Fruit fly (Drosophila melanogaster) S2 (cell line): ENCODE measurements around the gene CG43965.
A peak's percentile ranks its signal among the peaks of the same experiment; 100 is the strongest.

Source experiments
- CG8478 ChIP-seq: fragments of >200 bp; optimal IDR thresholded peaks from 2 replicates; lab custom pipeline; 2018
- CTCF ChIP-seq, 2 experiments: fragments of >200 bp; optimal IDR thresholded peaks; 2 replicates each; lab custom pipeline; 2018

Gene CG43965

DNA sequence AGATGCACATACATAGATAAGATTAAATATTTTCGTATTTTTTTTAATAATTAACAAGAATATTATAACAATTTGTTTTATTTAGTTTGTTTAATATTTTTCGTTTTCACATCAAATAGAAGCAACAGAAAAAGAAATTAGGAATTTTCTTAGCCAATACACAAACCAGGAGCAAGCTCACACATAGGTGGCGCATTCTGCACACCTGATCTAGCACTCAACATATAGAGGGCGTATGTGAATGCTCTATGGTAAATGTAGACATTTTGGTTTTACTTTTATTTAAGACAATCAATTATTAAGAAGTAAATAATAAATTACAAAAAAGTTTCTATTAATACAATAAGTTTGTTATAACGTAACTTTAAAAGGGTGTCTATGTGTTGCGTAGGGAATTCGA, 23.3 kb upstream of the CG43965 start:
- peak; percentile 85 to 98 for TF ChIP-seq CTCF (optimal IDR thresholded peaks at IDR 0.05; lab: Kevin White, UChicago)
- no peak for TF ChIP-seq CG8478 (lab: Kevin White, UChicago)

DNA sequence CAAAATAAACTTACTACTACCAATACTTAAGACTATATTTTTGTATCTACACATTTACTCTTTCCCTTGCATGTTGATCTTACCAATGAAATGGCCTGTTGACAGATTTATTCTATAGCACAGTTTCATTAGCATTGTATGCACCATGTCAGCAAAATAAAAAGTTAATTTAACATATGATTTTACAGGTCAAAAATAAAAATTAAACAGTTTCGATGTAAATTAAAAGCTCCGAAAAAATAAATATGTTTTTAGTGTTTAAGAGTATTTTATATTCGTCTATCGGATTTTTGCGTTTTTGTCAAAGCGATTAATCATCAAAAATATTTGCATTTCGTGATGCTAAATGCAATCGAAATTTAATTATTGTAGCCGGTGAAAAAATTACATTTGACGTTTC, 22.7 kb upstream of the CG43965 start:
- TF ChIP-seq CTCF (optimal IDR thresholded peaks at IDR 0.05; lab: Kevin White, UChicago), result no peak
- no peak for TF ChIP-seq CG8478 (lab: Kevin White, UChicago)

DNA sequence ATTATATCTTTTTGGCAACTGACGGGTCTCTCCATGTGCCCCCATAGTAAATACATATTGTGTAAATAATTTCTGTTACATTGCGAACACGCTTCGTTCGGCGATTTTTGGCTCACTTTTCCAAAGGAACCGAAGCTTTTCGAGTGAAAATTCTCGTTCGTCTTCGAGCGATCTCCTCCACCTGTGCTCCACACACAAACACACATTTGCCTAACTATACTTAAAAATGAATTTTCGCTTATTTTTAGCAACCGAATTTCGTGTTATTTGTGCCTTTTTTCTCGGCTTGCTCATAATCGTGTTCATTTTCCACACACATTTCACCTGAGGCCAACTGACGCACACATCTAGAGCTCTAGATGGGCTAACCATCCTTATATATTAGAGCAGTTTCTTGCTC, 20.9 kb upstream of the CG43965 start:
- TF ChIP-seq CTCF (optimal IDR thresholded peaks at IDR 0.05; lab: Kevin White, UChicago), result no peak
- no peak for TF ChIP-seq CG8478 (lab: Kevin White, UChicago)

DNA sequence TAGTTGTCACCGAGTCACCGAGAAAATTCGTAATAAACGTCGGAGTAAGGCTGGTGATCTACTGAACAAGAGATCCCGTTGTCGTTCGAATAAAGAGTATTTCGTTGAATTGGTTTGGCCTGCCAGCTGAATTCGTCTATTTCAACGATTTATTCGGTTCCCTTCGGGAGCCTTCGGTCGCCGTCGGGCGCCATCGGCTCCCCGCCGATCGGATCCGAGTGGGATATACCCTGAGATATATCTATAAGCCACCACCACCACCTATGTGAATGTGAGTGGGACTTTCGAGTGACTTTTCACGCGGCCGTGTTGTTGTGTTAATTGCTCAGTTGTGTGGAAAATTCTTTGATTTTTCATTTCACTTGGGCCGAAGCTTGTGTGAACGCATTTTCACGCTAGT, 19.6 kb upstream of the CG43965 start, which contains the start of gene Prm:
Prm (minus strand) TSS at position 101 of the 400 bp plus-strand sequence.
- no peak for TF ChIP-seq CG8478 (lab: Kevin White, UChicago)
- no peak for TF ChIP-seq CTCF (optimal IDR thresholded peaks at IDR 0.05; lab: Kevin White, UChicago)

DNA sequence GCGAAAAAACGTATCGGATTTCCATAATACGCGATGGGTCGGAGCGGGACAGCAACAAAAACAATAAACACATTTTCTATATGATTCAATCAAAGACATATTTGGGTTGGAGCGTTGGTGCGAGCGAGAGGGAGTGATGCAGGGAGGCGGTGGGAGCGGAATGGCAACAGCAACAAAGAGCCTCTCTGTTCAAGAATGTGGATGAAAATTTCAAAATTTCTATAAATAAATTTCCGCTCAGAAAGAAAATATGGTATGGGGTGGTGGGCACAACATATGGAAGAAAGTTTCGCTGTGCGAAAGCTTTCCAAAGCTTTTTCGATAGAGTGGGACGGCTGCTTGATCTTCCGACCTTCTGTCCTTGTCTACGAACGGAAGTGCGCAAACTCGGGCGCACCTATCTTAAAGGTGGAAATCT, 15.5 kb upstream of the CG43965 start:
- TF ChIP-seq CG8478 (lab: Kevin White, UChicago) (no peak), CTCF (optimal IDR thresholded peaks at IDR 0.05; lab: Kevin White, UChicago) (no peak)

DNA sequence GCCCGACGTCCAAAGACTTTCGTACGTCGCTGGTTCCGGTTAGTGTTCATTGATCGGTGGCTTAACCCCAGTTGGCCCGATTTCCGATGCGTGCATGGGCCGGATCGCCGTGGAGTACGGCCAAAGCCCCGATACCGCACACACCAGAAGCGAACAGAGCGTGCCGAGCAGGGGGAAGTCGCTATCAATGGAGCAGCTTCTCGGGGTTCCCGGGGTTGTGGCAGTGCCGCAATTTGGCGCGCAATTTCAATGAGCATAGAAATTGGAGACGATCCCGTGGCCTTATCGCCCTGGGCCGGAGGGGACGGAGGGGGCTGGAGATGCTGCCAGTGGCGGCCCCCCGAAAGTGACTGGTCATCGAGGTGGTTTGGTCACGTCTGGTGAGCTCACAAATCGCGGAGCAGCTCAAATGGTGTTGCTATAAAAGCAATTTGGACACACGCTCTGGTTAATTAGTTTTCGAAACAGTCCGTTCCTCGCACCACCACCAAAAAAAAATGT, 6.0 kb upstream of the CG43965 start, which contains the start of gene Cp16:
Cp16 (plus strand) TSS at position 451 of the 501 bp plus-strand sequence.
- no peak for TF ChIP-seq CTCF (optimal IDR thresholded peaks at IDR 0.05; lab: Kevin White, UChicago)
- TF ChIP-seq CG8478 (lab: Kevin White, UChicago), result no peak

DNA sequence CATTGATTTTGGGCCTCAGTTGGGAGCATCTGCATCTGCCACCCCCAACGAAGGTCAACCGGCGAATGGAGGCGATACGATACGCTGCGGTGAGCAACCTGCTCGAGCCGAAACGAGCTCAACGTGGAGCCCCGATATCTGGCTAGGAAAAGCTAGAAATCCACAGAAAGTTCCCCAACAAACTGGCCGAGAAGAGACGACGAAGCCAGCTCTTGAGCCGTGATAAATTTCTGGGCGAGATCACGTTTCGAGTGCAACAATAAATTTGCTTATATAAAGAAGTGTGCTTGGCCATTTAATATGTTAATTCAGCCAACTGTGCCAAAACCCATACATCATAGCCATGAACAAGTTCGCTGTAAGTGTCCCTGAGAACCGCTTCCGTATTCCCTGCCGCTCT, 4.0 kb upstream of the CG43965 start, which contains the start of gene Cp19:
Cp19 (plus strand) TSS at position 301 of the 400 bp plus-strand sequence.
- TF ChIP-seq CG8478 (lab: Kevin White, UChicago) (no peak), CTCF (optimal IDR thresholded peaks at IDR 0.05; lab: Kevin White, UChicago) (no peak)

DNA sequence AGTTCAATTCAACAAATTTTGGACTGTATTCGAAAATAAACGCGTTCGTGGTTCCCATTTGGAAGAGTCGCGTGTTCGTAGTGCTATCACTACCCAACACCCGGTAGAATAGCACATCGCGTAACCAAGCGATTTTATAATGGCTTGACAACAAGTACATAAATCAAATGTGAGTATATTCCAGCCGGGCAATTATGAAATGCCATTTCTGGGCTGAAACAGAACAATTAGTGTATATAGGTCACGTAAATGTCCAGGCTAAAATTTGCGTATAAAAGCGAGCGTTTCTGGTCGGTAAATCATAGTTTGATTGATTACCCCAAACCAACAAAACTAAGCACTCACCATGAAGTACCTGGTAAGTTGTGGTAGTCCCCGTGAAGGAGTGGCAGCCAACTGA, 2.6 kb upstream of the CG43965 start, which contains the start of gene Cp15:
Cp15 (plus strand) TSS at position 301 of the 400 bp plus-strand sequence.
- no peak for TF ChIP-seq CTCF (optimal IDR thresholded peaks at IDR 0.05; lab: Kevin White, UChicago)
- no peak for TF ChIP-seq CG8478 (lab: Kevin White, UChicago)

DNA sequence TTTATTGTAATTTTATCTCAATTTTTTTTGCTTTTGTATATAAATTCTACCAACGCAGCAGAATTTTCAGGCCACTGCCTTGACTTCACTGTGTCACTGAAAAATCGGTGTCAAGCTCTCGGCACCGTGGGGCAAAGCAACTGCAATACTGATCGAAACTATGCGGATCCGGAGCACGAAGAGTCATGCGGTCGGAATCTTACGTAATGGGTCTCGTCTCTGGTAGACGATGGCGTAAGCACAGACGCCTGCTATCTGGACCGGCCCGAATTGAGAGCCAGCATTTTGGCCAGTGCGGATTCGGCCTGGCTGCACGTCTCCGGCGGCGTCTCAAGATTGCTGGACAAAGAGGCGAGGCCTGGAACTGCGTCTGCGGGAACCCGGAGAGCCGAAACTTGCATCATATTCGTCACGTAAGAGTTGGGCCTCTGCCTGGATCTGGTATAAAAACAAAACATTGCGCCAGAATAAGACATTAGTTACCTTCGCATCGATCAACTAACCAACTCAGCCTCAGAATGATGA, 805 bp upstream of the CG43965 start, which contains the start of gene Cp18:
Cp18 (plus strand) TSS at position 475 of the 525 bp plus-strand sequence.
- TF ChIP-seq CG8478 (lab: Kevin White, UChicago) (no peak), CTCF (optimal IDR thresholded peaks at IDR 0.05; lab: Kevin White, UChicago) (no peak)

DNA sequence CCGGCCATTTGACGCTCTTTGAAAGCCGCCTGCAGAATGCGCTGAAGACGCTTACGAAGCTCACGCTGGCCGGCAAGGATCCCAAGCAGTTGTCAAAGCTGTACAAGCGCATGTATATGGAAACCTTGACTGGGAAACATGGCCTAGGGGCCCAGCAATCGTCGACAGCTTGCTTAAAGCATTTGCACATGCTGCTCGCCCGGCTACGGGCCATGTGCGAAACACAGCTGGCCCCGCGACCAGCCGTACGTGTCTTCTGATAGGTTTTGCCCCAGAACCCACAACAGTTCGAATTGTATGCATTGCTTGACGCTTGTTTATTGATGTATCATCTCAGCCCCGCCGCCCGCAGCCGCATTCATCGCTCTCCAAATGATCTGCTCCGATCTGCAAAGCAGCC, 322 bp downstream of the CG43965 start:
- no peak for TF ChIP-seq CTCF (optimal IDR thresholded peaks at IDR 0.05; lab: Kevin White, UChicago)
- TF ChIP-seq CG8478 (lab: Kevin White, UChicago), result no peak

DNA sequence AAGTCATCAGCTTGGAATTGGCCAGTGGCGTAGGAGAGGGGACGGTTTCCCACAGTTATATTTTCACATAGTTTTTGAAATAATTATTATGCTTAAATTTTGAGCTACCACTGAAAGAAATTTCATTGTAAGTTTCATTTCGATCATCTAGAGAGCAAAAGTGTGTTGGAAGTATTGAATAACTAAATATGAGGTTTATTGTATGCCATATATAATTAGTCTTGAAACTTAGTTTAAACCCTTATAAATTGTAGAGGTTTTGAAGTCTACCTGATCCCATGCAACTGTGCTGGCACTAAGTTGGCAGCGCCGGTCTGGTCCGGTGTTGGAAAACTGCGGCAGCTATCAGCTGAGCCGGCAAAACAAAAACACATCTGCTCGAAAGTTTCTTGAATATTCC, 4.4 kb downstream of the CG43965 start, which contains the start of the genes CG32022 and CG6511:
CG32022 (minus strand) TSS at position 128 of the 400 bp plus-strand sequence.
CG6511 (plus strand) TSS at position 180 of the 400 bp plus-strand sequence.
- TF ChIP-seq CG8478 (lab: Kevin White, UChicago) (no peak), CTCF (optimal IDR thresholded peaks at IDR 0.05; lab: Kevin White, UChicago) (no peak)

DNA sequence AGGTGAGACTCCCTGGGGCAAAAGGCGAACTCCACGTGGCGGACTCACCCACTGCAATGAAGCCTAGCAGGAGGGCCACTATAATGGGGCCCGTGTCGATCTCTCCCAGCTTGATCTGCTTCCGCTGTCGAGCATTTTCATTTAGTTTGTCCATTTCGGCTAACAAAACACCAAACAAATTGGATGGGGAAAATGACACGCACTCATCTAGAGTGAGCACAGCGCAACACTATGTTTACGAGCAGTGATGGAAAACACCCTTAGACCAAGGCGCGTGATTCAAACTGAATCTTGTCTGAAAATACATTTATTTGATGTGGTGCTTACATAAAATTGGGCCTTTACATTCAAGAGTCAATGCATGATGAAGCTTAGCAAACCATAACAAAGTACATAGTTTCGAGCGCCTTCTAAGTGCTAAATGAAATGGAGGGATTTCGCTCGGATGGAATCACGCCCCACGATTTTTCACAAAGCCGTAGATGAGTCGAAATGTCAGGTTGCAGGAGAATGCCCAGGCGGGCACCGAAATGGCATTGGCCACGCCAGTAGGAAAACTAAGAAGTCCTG, 5.5 kb downstream of the CG43965 start, which contains the start of gene SrpRbeta:
SrpRbeta (minus strand) TSS at position 236 of the 570 bp plus-strand sequence.
- TF ChIP-seq CTCF (optimal IDR thresholded peaks at IDR 0.05; lab: Kevin White, UChicago) (no peak), CG8478 (lab: Kevin White, UChicago) (no peak)

DNA sequence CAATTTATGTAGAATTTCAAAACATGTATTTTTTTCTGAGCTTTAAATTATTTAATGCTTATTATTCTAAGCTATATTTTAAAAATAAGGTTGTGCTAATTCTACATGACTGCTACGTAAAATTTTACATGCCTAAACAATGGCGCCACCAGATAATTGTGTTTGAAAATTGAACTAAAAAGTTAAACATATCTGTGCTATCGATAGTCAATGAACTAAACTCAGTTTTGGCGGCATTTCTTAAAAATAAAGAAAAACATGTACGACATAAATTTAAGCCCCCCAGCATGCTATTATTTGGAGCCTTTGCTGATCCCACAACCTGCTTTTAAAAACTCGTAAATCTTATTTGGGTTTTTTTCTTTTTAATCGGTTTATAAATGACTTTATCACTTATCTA, 7.0 kb downstream of the CG43965 start:
- TF ChIP-seq CTCF (optimal IDR thresholded peaks at IDR 0.05; lab: Kevin White, UChicago), result peak; percentile 77 to 89
- no peak for TF ChIP-seq CG8478 (lab: Kevin White, UChicago)

DNA sequence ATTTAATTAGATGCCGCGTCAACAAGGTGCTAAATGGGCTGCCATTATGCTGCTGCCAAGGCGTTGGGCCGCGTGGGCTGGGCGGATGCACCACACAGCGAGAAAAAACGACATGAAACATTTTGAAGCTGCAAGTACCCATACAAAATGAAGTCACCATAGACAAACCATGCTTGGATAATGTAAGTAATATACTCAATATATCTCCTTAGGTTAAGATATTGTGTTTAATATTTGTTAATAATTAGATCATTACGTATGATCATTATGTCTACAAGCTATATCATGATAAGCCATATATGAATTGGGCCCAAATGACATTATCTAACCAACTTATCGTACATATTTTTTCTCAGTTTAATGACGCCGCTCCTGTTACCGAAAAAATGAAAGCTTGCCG, 9.6 kb downstream of the CG43965 start:
- TF ChIP-seq CG8478 (lab: Kevin White, UChicago) (no peak), CTCF (optimal IDR thresholded peaks at IDR 0.05; lab: Kevin White, UChicago) (no peak)

DNA sequence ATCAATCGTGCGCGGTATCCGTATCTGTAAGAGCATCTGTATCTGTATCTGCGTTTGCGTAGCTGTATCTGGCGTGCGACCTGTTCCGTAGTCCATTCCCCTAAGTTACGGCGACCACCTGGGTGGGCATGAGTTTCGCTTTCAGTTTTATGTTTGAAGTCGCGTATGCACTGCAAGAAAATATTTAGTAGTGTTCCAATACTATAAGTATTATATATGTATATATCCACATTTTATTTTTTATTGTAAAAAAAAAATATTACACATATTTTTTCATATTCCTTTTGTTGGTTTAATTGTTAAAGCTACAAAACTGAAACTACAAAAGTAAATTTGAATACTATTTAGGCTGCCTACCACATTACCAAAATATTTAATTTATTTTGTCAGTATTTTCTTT, 12.7 kb downstream of the CG43965 start:
- TF ChIP-seq CG8478 (lab: Kevin White, UChicago) (no peak), CTCF (optimal IDR thresholded peaks at IDR 0.05; lab: Kevin White, UChicago) (no peak)
